Worm (Caenorhabditis elegans): ENCODE data around the gene lgc-49.

lgc-49 gene

ce11 chrV:11220936-11221335 lies 29.9 kb downstream of the lgc-49 start, which contains the start of gene T19B10.2:
Gene T19B10.2, plus strand, starts transcription at chrV:11221302.
- TF ChIP-seq elt-3 (tag; optimal IDR thresholded peaks at IDR 0.05) (peak in 1 of 6 experiments; percentile 15), nhr-28 (tag; optimal IDR thresholded peaks at IDR 0.05) (no peak), ceh-90 (tag; optimal IDR thresholded peaks at IDR 0.05) (no peak), blmp-1 (tag; optimal IDR thresholded peaks at IDR 0.05) (peak; percentile 84), ces-1 (GFP tag; optimal IDR thresholded peaks at IDR 0.05) (no peak), ztf-11 (tag; optimal IDR thresholded peaks at IDR 0.05) (no peak), irx-1 (tag; optimal IDR thresholded peaks at IDR 0.05) (no peak), dsc-1 (tag; optimal IDR thresholded peaks at IDR 0.05) (no peak)

- no peak for TF ChIP-seq unc-130 (tag; optimal IDR thresholded peaks at IDR 0.05)
- no peak for TF ChIP-seq lin-15B (tag; optimal IDR thresholded peaks at IDR 0.05)
- no peak for TF ChIP-seq zag-1 (tag; optimal IDR thresholded peaks at IDR 0.05)
- TF ChIP-seq fkh-10 (GFP tag; optimal IDR thresholded peaks at IDR 0.05) = no peak
- TF ChIP-seq egl-13 (tag; optimal IDR thresholded peaks at IDR 0.05) = no peak
- no peak for TF ChIP-seq xbp-1 (tag; optimal IDR thresholded peaks at IDR 0.05)
- no peak for TF ChIP-seq C16A3.4 (tag; optimal IDR thresholded peaks at IDR 0.05)
- TF ChIP-seq hpl-2 (GFP tag; optimal IDR thresholded peaks at IDR 0.05) = no peak
- no peak for TF ChIP-seq nhr-12 (tag; optimal IDR thresholded peaks at IDR 0.05)
- TF ChIP-seq Y116A8C.19 (tag; optimal IDR thresholded peaks at IDR 0.05; ENCODE audit: borderline replicate concordance) = no peak
- TF ChIP-seq F16B12.6 (tag; optimal IDR thresholded peaks at IDR 0.05) = no peak
- TF ChIP-seq ztf-11 (tag; optimal IDR thresholded peaks at IDR 0.05) = no peak
Observed at ce11 chrV:11223698-11224097, 32.6 kb downstream of the lgc-49 start.

ce11 chrV:11225981-11226380 lies 34.9 kb downstream of the lgc-49 start, which contains the start of gene bgal-1:
Gene bgal-1, minus strand, starts transcription at chrV:11226018.
- TF ChIP-seq snu-23 (GFP tag; optimal IDR thresholded peaks at IDR 0.05) (peak; percentile 16), F16B12.6 (tag; optimal IDR thresholded peaks at IDR 0.05) (no peak), nhr-237 (tag; optimal IDR thresholded peaks at IDR 0.05) (no peak), dsc-1 (tag; optimal IDR thresholded peaks at IDR 0.05) (peak; percentile 63), lin-14 (GFP tag; optimal IDR thresholded peaks at IDR 0.05) (peak; percentile 37), pag-3 (tag; optimal IDR thresholded peaks at IDR 0.05; ENCODE audit: borderline replicate concordance, insufficient read depth) (no peak), ama-1 (optimal IDR thresholded peaks at IDR 0.05) (peak; percentile 65), nhr-90 (tag; optimal IDR thresholded peaks at IDR 0.05; ENCODE audit: poor library complexity) (peak; percentile 15), mep-1 (tag; optimal IDR thresholded peaks at IDR 0.05) (peak; percentile 7), lsy-2 (tag; optimal IDR thresholded peaks at IDR 0.05) (peak; percentile 7 to 9)

ce11 chrV:11228653-11229173 lies 37.6 kb downstream of the lgc-49 start, which contains the start of gene pqn-70:
Gene pqn-70, minus strand, starts transcription at chrV:11228703.
- TF ChIP-seq nhr-90 (tag; optimal IDR thresholded peaks at IDR 0.05; ENCODE audit: poor library complexity) (peak; percentile 79), skn-1 (tag; optimal IDR thresholded peaks at IDR 0.05) (peak; percentile 70), xbp-1 (tag; optimal IDR thresholded peaks at IDR 0.05) (peak; percentile 75), aly-2 (tag; optimal IDR thresholded peaks at IDR 0.05) (peak; percentile 25), Y116A8C.19 (tag; optimal IDR thresholded peaks at IDR 0.05; ENCODE audit: borderline replicate concordance) (no peak), lir-3 (tag; optimal IDR thresholded peaks at IDR 0.05; ENCODE audit: poor library complexity) (peak; percentile 74), fkh-8 (tag; optimal IDR thresholded peaks at IDR 0.05) (peak; percentile 74), nhr-28 (tag; optimal IDR thresholded peaks at IDR 0.05) (no peak), snu-23 (GFP tag; optimal IDR thresholded peaks at IDR 0.05) (peak; percentile 91), nhr-19 (GFP tag; conservative IDR thresholded peaks at IDR 0.05) (peak; percentile 83), hlh-17 (GFP tag; optimal IDR thresholded peaks at IDR 0.05; ENCODE audit: borderline replicate concordance) (no peak), blmp-1 (tag; optimal IDR thresholded peaks at IDR 0.05) (peak; percentile 92), sup-37 (GFP tag; optimal IDR thresholded peaks at IDR 0.05) (no peak), ceh-90 (tag; optimal IDR thresholded peaks at IDR 0.05) (no peak), unc-98 (GFP tag; IDR thresholded peaks at IDR 0.05) (no peak), pax-3 (tag; optimal IDR thresholded peaks at IDR 0.05) (peak; percentile 61), efl-3 (GFP tag; optimal IDR thresholded peaks at IDR 0.05) (no peak), tlp-1 (tag; optimal IDR thresholded peaks at IDR 0.05) (no peak), pqm-1 (tag; optimal IDR thresholded peaks at IDR 0.05) (no peak), irx-1 (tag; optimal IDR thresholded peaks at IDR 0.05) (peak; percentile 65), alr-1 (tag; optimal IDR thresholded peaks at IDR 0.05; ENCODE audit: borderline replicate concordance) (no peak), nhr-11 (tag; optimal IDR thresholded peaks at IDR 0.05) (peak; percentile 12), nhr-237 (tag; optimal IDR thresholded peaks at IDR 0.05) (peak; percentile 39), unc-62 (GFP tag; optimal IDR thresholded peaks at IDR 0.05) (no peak), unc-86 (tag; optimal IDR thresholded peaks at IDR 0.05) (peak; percentile 80), dsc-1 (tag; optimal IDR thresholded peaks at IDR 0.05) (peak; percentile 66), pag-3 (tag; optimal IDR thresholded peaks at IDR 0.05; ENCODE audit: borderline replicate concordance, insufficient read depth) (no peak), hlh-4 (tag; optimal IDR thresholded peaks at IDR 0.05) (no peak), ceh-63 (GFP tag; optimal IDR thresholded peaks at IDR 0.05) (no peak), elt-3 (tag; optimal IDR thresholded peaks at IDR 0.05) (peak in 2 of 6 experiments; percentile 42 to 54)

Measured in whole organism, L1 larva.